Worm (Caenorhabditis elegans): Measurements from ENCODE around the gene bath-42.

bath-42 gene

ce11 chrIII:8142217-8142616 is 21.0 kb downstream of the bath-42 start:
- TF ChIP-seq nhr-12 (tag; optimal IDR thresholded peaks at IDR 0.05) = no peak

- TF ChIP-seq elt-1 (tag; optimal IDR thresholded peaks at IDR 0.05) = no peak
- no peak for TF ChIP-seq ZK546.5 (tag; optimal IDR thresholded peaks at IDR 0.05)
- no peak for TF ChIP-seq aly-2 (tag; optimal IDR thresholded peaks at IDR 0.05)
- TF ChIP-seq elt-3 (tag; optimal IDR thresholded peaks at IDR 0.05) = no peak
- no peak for TF ChIP-seq nhr-237 (tag; optimal IDR thresholded peaks at IDR 0.05)
Measured at ce11 chrIII:8137777-8138176, 25.4 kb downstream of the bath-42 start, which contains the start of gene hsp-12.2. Gene hsp-12.2 (plus strand): TSS chrIII:8138077.

- TF ChIP-seq nhr-23 (tag; optimal IDR thresholded peaks at IDR 0.05) (no peak), nhr-129 (tag; optimal IDR thresholded peaks at IDR 0.05) (peak; percentile 50), alr-1 (tag; optimal IDR thresholded peaks at IDR 0.05) (no peak), fos-1 (tag; optimal IDR thresholded peaks at IDR 0.05) (no peak), lin-39 (tag; optimal IDR thresholded peaks at IDR 0.05) (no peak), C34F6.9 (tag; optimal IDR thresholded peaks at IDR 0.05) (no peak), dmd-4 (tag; optimal IDR thresholded peaks at IDR 0.05) (no peak), nhr-237 (tag; optimal IDR thresholded peaks at IDR 0.05) (no peak), elt-3 (tag; optimal IDR thresholded peaks at IDR 0.05) (no peak), unc-55 (GFP tag; optimal IDR thresholded peaks at IDR 0.05) (no peak), ama-1 (optimal IDR thresholded peaks at IDR 0.05) (no peak), ztf-4 (tag; optimal IDR thresholded peaks at IDR 0.05) (no peak), aly-2 (tag; optimal IDR thresholded peaks at IDR 0.05) (no peak), Y55F3AM.14 (GFP tag; optimal IDR thresholded peaks at IDR 0.05) (no peak), nhr-10 (tag; optimal IDR thresholded peaks at IDR 0.05) (no peak), crh-2 (tag; optimal IDR thresholded peaks at IDR 0.05) (peak; percentile 22), unc-62 (GFP tag; optimal IDR thresholded peaks at IDR 0.05) (no peak), nhr-77 (tag; optimal IDR thresholded peaks at IDR 0.05) (peak; percentile 14), mdl-1 (tag; optimal IDR thresholded peaks at IDR 0.05) (no peak), ceh-16 (tag; optimal IDR thresholded peaks at IDR 0.05) (no peak), nhr-25 (tag; optimal IDR thresholded peaks at IDR 0.05) (no peak), sma-9 (GFP tag; optimal IDR thresholded peaks at IDR 0.05) (peak; percentile 1), sma-9 (tag; optimal IDR thresholded peaks at IDR 0.05) (no peak), sma-3 (GFP tag; optimal IDR thresholded peaks at IDR 0.05) (no peak), F13H6.1 (tag; optimal IDR thresholded peaks at IDR 0.05) (peak; percentile 47), peb-1 (tag; optimal IDR thresholded peaks at IDR 0.05) (no peak)
Measured at ce11 chrIII:8136517-8137099, 26.6 kb downstream of the bath-42 start.

- no peak for TF ChIP-seq nhr-11 (tag; optimal IDR thresholded peaks at IDR 0.05)
- TF ChIP-seq fos-1 (tag; optimal IDR thresholded peaks at IDR 0.05) = peak; percentile 6
- no peak for TF ChIP-seq mdl-1 (tag; optimal IDR thresholded peaks at IDR 0.05)
- TF ChIP-seq mbf-1 (tag; optimal IDR thresholded peaks at IDR 0.05) = no peak
- no peak for TF ChIP-seq nhr-12 (tag; optimal IDR thresholded peaks at IDR 0.05)
- peak; percentile 36 for TF ChIP-seq crh-2 (tag; optimal IDR thresholded peaks at IDR 0.05)
- no peak for TF ChIP-seq sma-3 (GFP tag; optimal IDR thresholded peaks at IDR 0.05)
Measured at ce11 chrIII:8133346-8133745, 29.8 kb downstream of the bath-42 start, which contains the start of gene C14B9.2. Gene C14B9.2 (plus strand): TSS chrIII:8133665.

ce11 chrIII:8132496-8132895 is 30.7 kb downstream of the bath-42 start:
- TF ChIP-seq sma-3 (GFP tag; optimal IDR thresholded peaks at IDR 0.05) (no peak), nhr-129 (tag; optimal IDR thresholded peaks at IDR 0.05) (peak; percentile 9), peb-1 (tag; optimal IDR thresholded peaks at IDR 0.05) (peak; percentile 10), blmp-1 (tag; optimal IDR thresholded peaks at IDR 0.05; ENCODE audit: insufficient read depth) (no peak)

- TF ChIP-seq unc-62 (GFP tag; optimal IDR thresholded peaks at IDR 0.05) (no peak), zag-1 (tag; optimal IDR thresholded peaks at IDR 0.05) (no peak), lin-39 (tag; optimal IDR thresholded peaks at IDR 0.05) (no peak), nhr-77 (tag; optimal IDR thresholded peaks at IDR 0.05) (no peak), ceh-16 (tag; optimal IDR thresholded peaks at IDR 0.05) (peak; percentile 19), ztf-1 (GFP tag; conservative IDR thresholded peaks at IDR 0.05) (no peak), egl-27 (tag; optimal IDR thresholded peaks at IDR 0.05) (no peak), F13H6.1 (tag; optimal IDR thresholded peaks at IDR 0.05) (peak; percentile 71), R02D3.7 (tag; optimal IDR thresholded peaks at IDR 0.05) (peak; percentile 3), elt-1 (tag; optimal IDR thresholded peaks at IDR 0.05) (no peak), crh-2 (tag; optimal IDR thresholded peaks at IDR 0.05) (peak; percentile 88), lin-13 (GFP tag; optimal IDR thresholded peaks at IDR 0.05) (peak; percentile 80), ama-1 (optimal IDR thresholded peaks at IDR 0.05) (peak; percentile 45), aly-2 (tag; optimal IDR thresholded peaks at IDR 0.05) (no peak), lsy-2 (tag; optimal IDR thresholded peaks at IDR 0.05) (peak; percentile 96 to 99), alr-1 (tag; optimal IDR thresholded peaks at IDR 0.05) (no peak), nhr-129 (tag; optimal IDR thresholded peaks at IDR 0.05) (peak; percentile 86), mbf-1 (tag; optimal IDR thresholded peaks at IDR 0.05) (no peak), ztf-11 (tag; optimal IDR thresholded peaks at IDR 0.05) (no peak), dmd-4 (tag; optimal IDR thresholded peaks at IDR 0.05) (no peak), nhr-12 (tag; optimal IDR thresholded peaks at IDR 0.05) (no peak), ceh-82 (tag; optimal IDR thresholded peaks at IDR 0.05) (peak; percentile 49), nhr-237 (tag; optimal IDR thresholded peaks at IDR 0.05) (no peak)
Measured at ce11 chrIII:8130177-8130902, 32.8 kb downstream of the bath-42 start, which contains the start of the genes rpl-21 and C14B9.10. Gene rpl-21 (minus strand): TSS chrIII:8130227. Gene C14B9.10 (plus strand): TSS chrIII:8130852.
